Worm (Caenorhabditis elegans): Measurements from ENCODE around the gene tric-1B.1.

DNA sequence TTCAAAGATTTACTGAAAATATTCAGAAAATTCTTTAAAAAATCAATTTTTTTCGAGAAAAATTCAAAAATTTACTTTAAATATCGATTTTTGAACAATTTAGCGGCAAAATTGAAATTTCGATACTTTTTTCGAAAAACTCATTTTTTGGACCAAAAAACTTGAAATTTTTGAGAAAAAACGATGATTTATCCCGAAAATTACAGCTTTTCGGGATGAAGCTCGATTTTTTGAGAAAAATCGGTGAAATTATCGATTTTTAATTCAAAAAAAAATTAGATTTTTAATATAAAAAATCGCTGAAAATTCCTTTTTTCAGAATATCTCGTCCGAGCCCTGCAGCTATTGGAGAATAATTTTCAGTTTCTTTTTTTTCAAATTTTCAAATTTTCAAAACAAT lies 57.3 kb downstream of the tric-1B.1 start:
- TF ChIP-seq npax-4 (tag; optimal IDR thresholded peaks at IDR 0.05) (no peak), hlh-6 (tag; optimal IDR thresholded peaks at IDR 0.05) (no peak), fkh-10 (GFP tag; optimal IDR thresholded peaks at IDR 0.05) (no peak), ama-1 (optimal IDR thresholded peaks at IDR 0.05) (no peak), rnt-1 (tag; optimal IDR thresholded peaks at IDR 0.05) (no peak), nhr-11 (tag; optimal IDR thresholded peaks at IDR 0.05) (no peak)
